Fruit fly (Drosophila melanogaster) whole organism, embryonic: ENCODE results near the gene CG5902.

Source experiments
- Aef1 ChIP-seq: fragments of 200-800 bp; sonication (Bioruptor generic); IDR thresholded peaks from 3 replicates; pipeline ENCODE4 v1.3.6; 2022; ENCODE audit warnings: missing biosample characterization, missing genetic modification characterization
- Bteb2 ChIP-seq: fragments of 200-800 bp; sonication (Bioruptor generic); optimal IDR thresholded peaks from 2 replicates; lab custom pipeline; 2016; ENCODE audit warnings: missing biosample characterization, missing genetic modification characterization
- C15 ChIP-seq: fragments of 200-800 bp; sonication (Bioruptor generic); IDR thresholded peaks from 3 replicates; pipeline ENCODE4 v1.3.6; 2022; ENCODE audit warnings: missing biosample characterization, missing genetic modification characterization
- CG10321 ChIP-seq: fragments of 200-800 bp; sonication (Bioruptor generic); IDR thresholded peaks from 2 replicates; pipeline ENCODE4 v1.3.6; 2022; ENCODE audit warnings: missing biosample characterization, missing genetic modification characterization
- CG11456 ChIP-seq: fragments of 200-800 bp; sonication (Bioruptor generic); IDR thresholded peaks from 3 replicates; pipeline ENCODE4 v1.3.6; 2022; ENCODE audit warnings: missing biosample characterization, missing genetic modification characterization
- CG12391 ChIP-seq: fragments of 200-800 bp; sonication (Bioruptor generic); optimal IDR thresholded peaks from 3 replicates; lab custom pipeline; 2018; ENCODE audit warnings: missing biosample characterization, mild to moderate bottlenecking, missing genetic modification characterization, moderate library complexity
- CG13287 ChIP-seq: fragments of 200-800 bp; sonication (Bioruptor generic); IDR thresholded peaks from 2 replicates; pipeline ENCODE4 v1.3.6; 2022; ENCODE audit warnings: missing biosample characterization, missing genetic modification characterization; ENCODE audit not compliant: partially characterized antibody
- CG15011 ChIP-seq: fragments of 200-800 bp; sonication (Bioruptor generic); optimal IDR thresholded peaks from 3 replicates; lab custom pipeline; 2018; ENCODE audit warnings: missing biosample characterization, mild to moderate bottlenecking, missing genetic modification characterization
- CG17186 ChIP-seq: fragments of 200-800 bp; sonication (Bioruptor generic); optimal IDR thresholded peaks from 3 replicates; lab custom pipeline; 2017; ENCODE audit warnings: missing biosample characterization, missing genetic modification reagents, missing genetic modification characterization
- CG17361 ChIP-seq: fragments of 200-800 bp; sonication (Bioruptor generic); IDR thresholded peaks from 3 replicates; pipeline ENCODE4 v1.3.6; 2022; ENCODE audit warnings: missing biosample characterization, missing genetic modification characterization
- CG1832 ChIP-seq: fragments of 200-800 bp; sonication (Bioruptor generic); optimal IDR thresholded peaks from 2 replicates; lab custom pipeline; 2017; ENCODE audit warnings: missing biosample characterization, mild to moderate bottlenecking, missing genetic modification characterization, inconsistent platforms
- CG2889 ChIP-seq: fragments of 200-800 bp; sonication (Bioruptor generic); IDR thresholded peaks from 3 replicates; pipeline ENCODE4 v1.3.6; 2022; ENCODE audit warnings: missing biosample characterization, missing genetic modification characterization
- CG31388 ChIP-seq: fragments of 200-800 bp; sonication (Bioruptor generic); optimal IDR thresholded peaks from 2 replicates; lab custom pipeline; 2016; ENCODE audit warnings: missing biosample characterization, missing genetic modification characterization
- CG31441 ChIP-seq: fragments of 200-800 bp; sonication (Bioruptor generic); IDR thresholded peaks from 2 replicates; pipeline ENCODE4 v1.3.6; 2022; ENCODE audit warnings: missing biosample characterization, missing genetic modification characterization
- CG4617 ChIP-seq: fragments of 200-800 bp; sonication (Bioruptor generic); optimal IDR thresholded peaks from 3 replicates; lab custom pipeline; 2016; ENCODE audit warnings: missing biosample characterization, missing genetic modification characterization, borderline replicate concordance
- CG7556 ChIP-seq: fragments of 200-800 bp; sonication (Bioruptor generic); optimal IDR thresholded peaks from 2 replicates; lab custom pipeline; 2017; ENCODE audit warnings: missing biosample characterization, mild to moderate bottlenecking, missing genetic modification characterization
- CG8765 ChIP-seq: fragments of 200-800 bp; sonication (Bioruptor generic); IDR thresholded peaks from 2 replicates; pipeline ENCODE4 v1.3.6; 2022; ENCODE audit warnings: missing biosample characterization, missing genetic modification characterization
- CG8924 ChIP-seq: fragments of 200-800 bp; optimal IDR thresholded peaks from 3 replicates; lab custom pipeline; 2019; ENCODE audit warnings: missing biosample characterization, mild to moderate bottlenecking, missing genetic modification characterization, moderate library complexity
- CG9437 ChIP-seq: fragments of 200-800 bp; sonication (Bioruptor generic); optimal IDR thresholded peaks from 2 replicates; lab custom pipeline; 2018; ENCODE audit warnings: missing biosample characterization, mild to moderate bottlenecking, missing genetic modification characterization
- CG9727 ChIP-seq: fragments of 200-800 bp; sonication (Bioruptor generic); optimal IDR thresholded peaks from 3 replicates; lab custom pipeline; 2017; ENCODE audit warnings: missing biosample characterization, mild to moderate bottlenecking, missing genetic modification characterization
- CG9876 ChIP-seq: fragments of 200-800 bp; sonication (Bioruptor generic); optimal IDR thresholded peaks from 2 replicates; lab custom pipeline; 2016; ENCODE audit warnings: missing biosample characterization, missing genetic modification characterization
- D19A ChIP-seq: fragments of 200-800 bp; optimal IDR thresholded peaks from 3 replicates; lab custom pipeline; 2019; ENCODE audit warnings: missing biosample characterization, mild to moderate bottlenecking, missing genetic modification characterization, moderate library complexity
- D19B ChIP-seq: fragments of 200-800 bp; sonication (Bioruptor generic); optimal IDR thresholded peaks from 2 replicates; lab custom pipeline; 2017; ENCODE audit warnings: missing biosample characterization, mild to moderate bottlenecking, missing genetic modification characterization
- HLH3B ChIP-seq: fragments of 200-800 bp; sonication (Bioruptor generic); IDR thresholded peaks from 2 replicates; pipeline ENCODE4 v1.3.6; 2022; ENCODE audit warnings: missing biosample characterization, missing genetic modification characterization
- Hmr ChIP-seq: fragments of 200-800 bp; sonication (Bioruptor generic); optimal IDR thresholded peaks from 3 replicates; lab custom pipeline; 2017; ENCODE audit warnings: mild to moderate bottlenecking, missing biosample characterization, missing genetic modification reagents, missing genetic modification characterization
- Hr3 ChIP-seq: fragments of 200-800 bp; sonication (Bioruptor generic); optimal IDR thresholded peaks from 3 replicates; lab custom pipeline; 2016; ENCODE audit warnings: missing biosample characterization, missing genetic modification characterization
- Hr39 ChIP-seq: fragments of >200 bp; optimal IDR thresholded peaks from 2 replicates; lab custom pipeline; 2017
- Lhr ChIP-seq: fragments of 200-800 bp; sonication (Bioruptor generic); optimal IDR thresholded peaks from 3 replicates; lab custom pipeline; 2017; ENCODE audit warnings: mild to moderate bottlenecking, missing biosample characterization, missing genetic modification reagents, missing genetic modification characterization
- MESR4 ChIP-seq: fragments of 200-800 bp; sonication (Bioruptor generic); optimal IDR thresholded peaks from 2 replicates; lab custom pipeline; 2018; ENCODE audit warnings: missing biosample characterization, mild to moderate bottlenecking, missing genetic modification characterization, moderate library complexity
- Nf-YA ChIP-seq: fragments of 200-800 bp; sonication (Bioruptor generic); IDR thresholded peaks from 2 replicates; pipeline ENCODE4 v1.3.6; 2022; ENCODE audit warnings: missing biosample characterization, missing genetic modification characterization
- Nf-YB ChIP-seq: fragments of 200-800 bp; sonication (Bioruptor generic); optimal IDR thresholded peaks from 3 replicates; lab custom pipeline; 2019; ENCODE audit warnings: missing biosample characterization, mild to moderate bottlenecking, missing genetic modification characterization, moderate library complexity
- cad ChIP-seq: fragments of >200 bp; optimal IDR thresholded peaks from 2 replicates; lab custom pipeline; 2017; ENCODE audit warnings: missing biosample characterization, missing genetic modification characterization
- cg ChIP-seq: fragments of 200-800 bp; sonication (Bioruptor generic); optimal IDR thresholded peaks from 3 replicates; lab custom pipeline; 2019; ENCODE audit warnings: missing biosample characterization, mild to moderate bottlenecking, missing genetic modification characterization, moderate library complexity
- chinmo ChIP-seq: fragments of 200-800 bp; sonication (Bioruptor generic); IDR thresholded peaks from 4 replicates; pipeline ENCODE4 v1.3.6; 2022; ENCODE audit warnings: missing biosample characterization, missing genetic modification characterization; ENCODE audit not compliant: partially characterized antibody
- croc ChIP-seq: fragments of 200-800 bp; sonication (Bioruptor generic); conservative IDR thresholded peaks from 3 replicates; pipeline ENCODE4 v1.3.6; 2022; ENCODE audit warnings: missing biosample characterization, missing genetic modification characterization
- dysf ChIP-seq: fragments of 200-800 bp; sonication (Bioruptor generic); IDR thresholded peaks from 3 replicates; pipeline ENCODE4 v1.3.6; 2022; ENCODE audit warnings: missing biosample characterization, missing genetic modification characterization
- emc ChIP-seq: fragments of 200-800 bp; sonication (Bioruptor generic); optimal IDR thresholded peaks from 2 replicates; lab custom pipeline; 2016; ENCODE audit warnings: missing biosample characterization, missing genetic modification characterization
- eve ChIP-seq, 2 experiments: fragments of >200 bp; optimal IDR thresholded peaks; 2 replicates each; lab custom pipeline; 2017; ENCODE audit warnings: missing biosample characterization in 2 of 2, missing genetic modification characterization in 2 of 2
- gce ChIP-seq: fragments of 200-800 bp; sonication (Bioruptor generic); IDR thresholded peaks from 3 replicates; pipeline ENCODE4 v1.3.6; 2022; ENCODE audit warnings: missing biosample characterization, missing genetic modification characterization
- gfzf ChIP-seq: fragments of 200-800 bp; sonication (Bioruptor generic); optimal IDR thresholded peaks from 2 replicates; lab custom pipeline; 2016; ENCODE audit warnings: missing biosample characterization, mild to moderate bottlenecking, missing genetic modification characterization, moderate library complexity
- gsb-n ChIP-seq: fragments of 200-800 bp; sonication (Bioruptor generic); optimal IDR thresholded peaks from 3 replicates; lab custom pipeline; 2018; ENCODE audit warnings: missing biosample characterization, mild to moderate bottlenecking, missing genetic modification characterization
- h ChIP-seq: fragments of >200 bp; optimal IDR thresholded peaks from 2 replicates; lab custom pipeline; 2017
- kay ChIP-seq: fragments of 200-800 bp; sonication (Bioruptor generic); optimal IDR thresholded peaks from 2 replicates; lab custom pipeline; 2016; ENCODE audit warnings: missing biosample characterization, missing genetic modification characterization
- pros ChIP-seq: fragments of 200-800 bp; sonication (Bioruptor generic); optimal IDR thresholded peaks from 3 replicates; lab custom pipeline; 2019; ENCODE audit warnings: missing biosample characterization, mild to moderate bottlenecking, missing genetic modification characterization, moderate library complexity
- ranshi ChIP-seq: fragments of 200-800 bp; sonication (Bioruptor generic); IDR thresholded peaks from 2 replicates; pipeline ENCODE4 v1.3.6; 2022; ENCODE audit warnings: missing biosample characterization, missing genetic modification characterization
- sd ChIP-seq: fragments of 200-800 bp; sonication (Bioruptor generic); optimal IDR thresholded peaks from 3 replicates; lab custom pipeline; 2018; ENCODE audit warnings: missing biosample characterization, mild to moderate bottlenecking, missing genetic modification characterization, moderate library complexity
- sim ChIP-seq: fragments of 200-800 bp; sonication (Bioruptor generic); IDR thresholded peaks from 2 replicates; pipeline ENCODE4 v1.3.6; 2022; ENCODE audit warnings: missing biosample characterization, missing genetic modification characterization
- sima ChIP-seq: fragments of 200-800 bp; sonication (Bioruptor generic); optimal IDR thresholded peaks from 2 replicates; lab custom pipeline; 2016; ENCODE audit warnings: missing biosample characterization, missing genetic modification characterization
- so ChIP-seq: fragments of 200-800 bp; sonication (Bioruptor generic); IDR thresholded peaks from 3 replicates; pipeline ENCODE4 v1.3.6; 2022; ENCODE audit warnings: missing biosample characterization, missing genetic modification characterization
- stwl ChIP-seq: fragments of 200-800 bp; sonication (Bioruptor generic); optimal IDR thresholded peaks from 3 replicates; lab custom pipeline; 2018; ENCODE audit warnings: missing biosample characterization, mild to moderate bottlenecking, missing genetic modification characterization, moderate library complexity
- ttk ChIP-seq: fragments of 200-800 bp; sonication (Bioruptor generic); IDR thresholded peaks from 2 replicates; pipeline ENCODE4 v2.1.2; 2022; ENCODE audit warnings: missing biosample characterization, missing genetic modification characterization
- tup ChIP-seq: fragments of 200-800 bp; sonication (Bioruptor generic); optimal IDR thresholded peaks from 2 replicates; lab custom pipeline; 2016; ENCODE audit warnings: missing biosample characterization, mild to moderate bottlenecking, missing genetic modification characterization, moderate library complexity

CG5902 gene

dm6 chr3R:23942965-23943413 is 43.5 kb upstream of the CG5902 start, which contains the start of gene Gdh (continued):
- no peak for TF ChIP-seq CG31388 (GFP tag; lab: Kevin White, UChicago)
- TF ChIP-seq CG9437 = no peak
- TF ChIP-seq Lhr (GFP tag; lab: Kevin White, UChicago) = no peak
- TF ChIP-seq gsb-n = no peak
- TF ChIP-seq sima = no peak
- no peak for TF ChIP-seq CG1832
- TF ChIP-seq Hr39 (lab: Kevin White, UChicago) = no peak
- TF ChIP-seq MESR4 (GFP tag; lab: Kevin White, UChicago) = peak; percentile 18
- no peak; the same call in 1 of the 2 replicates for TF ChIP-seq Nf-YA (GFP tag; lab: Robert Waterston, UW)
- no peak for TF ChIP-seq CG8765
- 0 out of 3 replicates have a peak, but pooled peaks have one; percentile 40 for TF ChIP-seq C15
- TF ChIP-seq D19B = no peak
- no peak for TF ChIP-seq CG17186 (GFP tag; lab: Kevin White, UChicago)
- TF ChIP-seq ranshi (GFP tag; lab: Robert Waterston, UW) = peak; percentile 27; the same call in 1 of the 2 replicates
- no peak for TF ChIP-seq HLH3B (GFP tag; lab: Robert Waterston, UW)
- no peak for TF ChIP-seq tup (GFP tag; lab: Kevin White, UChicago)
- no peak for TF ChIP-seq h (lab: Kevin White, UChicago)
- peak; percentile 8 for TF ChIP-seq CG12391 (tag; lab: Kevin White, UChicago)
- TF ChIP-seq sd = peak; percentile 40
- no peak for TF ChIP-seq Nf-YB (GFP tag; lab: Kevin White, UChicago)
- peak; percentile 34; the same call in 1 of the 2 replicates for TF ChIP-seq sim (GFP tag; lab: Robert Waterston, UW)
- TF ChIP-seq CG13287 (GFP tag; lab: Robert Waterston, UW) = peak; percentile 74; the same call in 1 of the 2 replicates
- no peak for TF ChIP-seq Bteb2 (GFP tag; lab: Kevin White, UChicago)
- TF ChIP-seq Hr3 = no peak
- TF ChIP-seq stwl (tag; lab: Kevin White, UChicago) = no peak
- no peak for TF ChIP-seq CG11456 (GFP tag; lab: Robert Waterston, UW)
- TF ChIP-seq CG17361 (GFP tag; lab: Robert Waterston, UW) = no peak
- TF ChIP-seq CG4617 (GFP tag; lab: Kevin White, UChicago) = no peak
- no peak for TF ChIP-seq pros (GFP tag; lab: Kevin White, UChicago)
- no peak for TF ChIP-seq eve (GFP tag; optimal IDR thresholded peaks at IDR 0.05; lab: Kevin White, UChicago)
- no peak for TF ChIP-seq CG10321
- TF ChIP-seq cad = no peak
- TF ChIP-seq CG31441 (GFP tag; lab: Robert Waterston, UW) = no peak
- no peak for TF ChIP-seq CG2889
- TF ChIP-seq ttk (GFP tag; lab: Robert Waterston, UW) = no peak
- 0 out of 3 replicates have a peak, but pooled peaks have one; percentile 18 for TF ChIP-seq dysf (GFP tag; lab: Robert Waterston, UW)
- TF ChIP-seq kay (GFP tag; lab: Kevin White, UChicago) = no peak
- TF ChIP-seq CG8924 = no peak
- peak; percentile 9 for TF ChIP-seq Hmr (GFP tag; lab: Kevin White, UChicago)
- TF ChIP-seq CG9876 (GFP tag; lab: Kevin White, UChicago) = no peak
- TF ChIP-seq cg = no peak
- no peak for TF ChIP-seq croc (GFP tag; lab: Robert Waterston, UW)
- peak; percentile 91; the same call in 3 of the 4 replicates for TF ChIP-seq chinmo
- no peak for TF ChIP-seq emc (GFP tag; lab: Kevin White, UChicago)
- no peak for TF ChIP-seq D19A
- peak; percentile 23 for TF ChIP-seq CG9727
- TF ChIP-seq CG7556 (GFP tag; lab: Kevin White, UChicago) = no peak
- no peak for TF ChIP-seq gce
- TF ChIP-seq so (GFP tag; lab: Robert Waterston, UW) = peak; percentile 46; the same call in 2 of the 3 replicates
- no peak for TF ChIP-seq CG15011 (GFP tag; lab: Kevin White, UChicago)
- no peak for TF ChIP-seq gfzf
- no peak for TF ChIP-seq Aef1 (GFP tag; lab: Robert Waterston, UW)
